Worm (Caenorhabditis elegans) whole organism, young adult: ENCODE data around the gene tgt-2.

Source experiments
- D2030.7 ChIP-seq: fragments of 200-800 bp; sonication (Bioruptor generic); IDR thresholded peaks from 2 replicates; pipeline ENCODE4 v1.3.6; 2022; ENCODE audit warnings: missing genetic modification reagents, missing genetic modification characterization, missing compliant biosample characterization
- F33H1.4 ChIP-seq: fragments of 200-800 bp; sonication (Bioruptor generic); IDR thresholded peaks from 2 replicates; pipeline ENCODE4 v1.3.6; 2022; ENCODE audit warnings: missing genetic modification reagents, missing genetic modification characterization, missing compliant biosample characterization
- F37B4.10 ChIP-seq: fragments of 200-800 bp; sonication (Bioruptor generic); IDR thresholded peaks from 2 replicates; pipeline ENCODE4 v1.3.6; 2022; ENCODE audit warnings: missing genetic modification characterization, missing compliant biosample characterization
- F49E8.2 ChIP-seq: sonication (generic microtip); optimal IDR thresholded peaks from 3 replicates; lab custom pipeline; 2017; ENCODE audit warnings: missing genetic modification characterization, mild to moderate bottlenecking, missing compliant biosample characterization, antibody characterized with exemption, moderate library complexity; ENCODE audit not compliant: insufficient read depth
- K12H6.12 ChIP-seq: fragments of 200-800 bp; sonication (Bioruptor generic); optimal IDR thresholded peaks from 2 replicates; lab custom pipeline; 2018; ENCODE audit warnings: mild to moderate bottlenecking, missing genetic modification characterization, missing compliant biosample characterization
- Y53G8AR.9 ChIP-seq: fragments of 200-800 bp; sonication (Bioruptor generic); conservative IDR thresholded peaks from 2 replicates; pipeline ENCODE4 v1.3.6; 2022; ENCODE audit warnings: missing genetic modification reagents, missing genetic modification characterization, missing compliant biosample characterization
- Y79H2A.3 ChIP-seq: fragments of 200-800 bp; sonication (Bioruptor generic); conservative IDR thresholded peaks from 2 replicates; pipeline ENCODE4 v1.3.6; 2022; ENCODE audit warnings: missing genetic modification reagents, missing genetic modification characterization, missing compliant biosample characterization
- Y95B8A.8 ChIP-seq: fragments of 200-800 bp; sonication (Bioruptor generic); IDR thresholded peaks from 2 replicates; pipeline ENCODE4 v1.3.6; 2022; ENCODE audit warnings: missing genetic modification reagents, missing genetic modification characterization, missing compliant biosample characterization
- akir-1 ChIP-seq: fragments of 200-800 bp; sonication (Bioruptor generic); optimal IDR thresholded peaks from 2 replicates; lab custom pipeline; 2018; ENCODE audit warnings: mild to moderate bottlenecking, missing genetic modification characterization, moderate library complexity, missing compliant biosample characterization
- ama-1 ChIP-seq, 3 experiments: fragments of 150-350 bp in 1 of 3; sonication (generic microtip) in 2 of 3; optimal IDR thresholded peaks; 2 replicates each; lab custom pipeline; 2014 to 2018; ENCODE audit warnings: missing biosample characterization in 2 of 3, missing genetic modification characterization in 2 of 3, missing genetic modification reagents in 2 of 3
- cebp-1 ChIP-seq, 2 experiments: fragments of 200-800 bp in 1 of 2; sonication (Bioruptor generic) in 1 of 2; sonication (generic microtip) in 1 of 2; IDR thresholded peaks in 1 of 2; optimal IDR thresholded peaks in 1 of 2; 2 replicates each; pipeline versions ENCODE4 v1.3.6 to Lab custom; 2017 to 2022; ENCODE audit warnings: missing compliant biosample characterization in 2 of 2, missing genetic modification characterization in 2 of 2, mild to moderate bottlenecking in 1 of 2, missing genetic modification reagents in 1 of 2, moderate library complexity in 1 of 2
- ceh-91 ChIP-seq: fragments of 200-800 bp; sonication (Bioruptor generic); IDR thresholded peaks from 2 replicates; pipeline ENCODE4 v1.3.6; 2022; ENCODE audit warnings: missing genetic modification reagents, missing genetic modification characterization, missing compliant biosample characterization
- chd-7 ChIP-seq: sonication (generic microtip); optimal IDR thresholded peaks from 2 replicates; lab custom pipeline; 2016; ENCODE audit warnings: mild to moderate bottlenecking, missing genetic modification characterization, moderate library complexity, missing compliant biosample characterization
- dox-1 ChIP-seq: fragments of 200-800 bp; sonication (Bioruptor generic); IDR thresholded peaks from 2 replicates; pipeline ENCODE4 v1.3.6; 2022; ENCODE audit warnings: missing genetic modification reagents, missing genetic modification characterization, missing compliant biosample characterization
- dpl-1 ChIP-seq: fragments of 150-350 bp; optimal IDR thresholded peaks from 2 replicates; lab custom pipeline; 2014; ENCODE audit warnings: missing biosample characterization, missing genetic modification reagents, missing genetic modification characterization
- efl-1 ChIP-seq: fragments of 150-350 bp; optimal IDR thresholded peaks from 2 replicates; lab custom pipeline; 2014; ENCODE audit warnings: missing biosample characterization, missing genetic modification reagents, missing genetic modification characterization
- egl-44 ChIP-seq: fragments of 200-800 bp; sonication (Bioruptor generic); IDR thresholded peaks from 2 replicates; pipeline ENCODE4 v1.3.6; 2022; ENCODE audit warnings: missing genetic modification reagents, missing genetic modification characterization, missing compliant biosample characterization
- ets-4 ChIP-seq: fragments of 200-800 bp; sonication (Bioruptor generic); optimal IDR thresholded peaks from 2 replicates; lab custom pipeline; 2018; ENCODE audit warnings: mild to moderate bottlenecking, missing genetic modification characterization, missing compliant biosample characterization
- hmg-1.2 ChIP-seq: fragments of 200-800 bp; sonication (Bioruptor generic); IDR thresholded peaks from 2 replicates; pipeline ENCODE4 v1.3.6; 2022; ENCODE audit warnings: missing genetic modification reagents, missing genetic modification characterization, missing compliant biosample characterization
- hsf-1 ChIP-seq: fragments of 200-800 bp; sonication (Bioruptor generic); IDR thresholded peaks from 2 replicates; pipeline ENCODE4 v1.3.6; 2022; ENCODE audit warnings: missing genetic modification reagents, missing genetic modification characterization, missing compliant biosample characterization
- let-607 ChIP-seq, 2 experiments: fragments of 200-800 bp in 1 of 2; sonication (Bioruptor generic) in 1 of 2; sonication (generic microtip) in 1 of 2; optimal IDR thresholded peaks; 2 replicates each; lab custom pipeline; 2016 to 2018; ENCODE audit warnings: mild to moderate bottlenecking in 2 of 2, missing compliant biosample characterization in 2 of 2, missing genetic modification characterization in 2 of 2, moderate library complexity in 2 of 2, missing genotype in 1 of 2
- lin-26 ChIP-seq: fragments of 200-800 bp; sonication (Bioruptor generic); IDR thresholded peaks from 2 replicates; pipeline ENCODE4 v1.3.6; 2022; ENCODE audit warnings: missing genetic modification reagents, missing genetic modification characterization, missing compliant biosample characterization
- lsl-1 ChIP-seq: fragments of 200-800 bp; sonication (Bioruptor generic); optimal IDR thresholded peaks from 2 replicates; lab custom pipeline; 2018; ENCODE audit warnings: mild to moderate bottlenecking, missing genetic modification characterization, moderate library complexity, missing compliant biosample characterization
- madf-10 ChIP-seq: sonication (generic microtip); optimal IDR thresholded peaks from 2 replicates; lab custom pipeline; 2016; ENCODE audit warnings: mild to moderate bottlenecking, missing genetic modification characterization, missing compliant biosample characterization
- madf-3 ChIP-seq: fragments of 200-800 bp; sonication (Bioruptor generic); IDR thresholded peaks from 2 replicates; pipeline ENCODE4 v1.3.6; 2022; ENCODE audit warnings: missing genetic modification reagents, missing genetic modification characterization, missing compliant biosample characterization
- madf-6 ChIP-seq: fragments of 200-800 bp; sonication (Bioruptor generic); IDR thresholded peaks from 2 replicates; pipeline ENCODE4 v1.3.6; 2022; ENCODE audit warnings: missing genetic modification reagents, missing genetic modification characterization, missing compliant biosample characterization
- madf-8 ChIP-seq: fragments of 200-800 bp; sonication (Bioruptor generic); conservative IDR thresholded peaks from 2 replicates; pipeline ENCODE4 v1.3.6; 2022; ENCODE audit warnings: missing genetic modification reagents, missing genetic modification characterization, missing compliant biosample characterization
- nfya-2 ChIP-seq: fragments of 200-800 bp; sonication (Bioruptor generic); IDR thresholded peaks from 2 replicates; pipeline ENCODE4 v1.3.6; 2022; ENCODE audit warnings: missing genetic modification reagents, missing genetic modification characterization, missing compliant biosample characterization
- nhr-80 ChIP-seq: sonication (generic microtip); optimal IDR thresholded peaks from 2 replicates; lab custom pipeline; 2016; ENCODE audit warnings: missing genetic modification characterization, missing compliant biosample characterization
- pbrm-1 ChIP-seq: fragments of 200-800 bp; sonication (Bioruptor generic); IDR thresholded peaks from 2 replicates; pipeline ENCODE4 v1.3.6; 2022; ENCODE audit warnings: missing genetic modification reagents, missing genetic modification characterization, missing compliant biosample characterization
- rec-8 ChIP-seq, 2 experiments: sonication (generic microtip); optimal IDR thresholded peaks; 2 replicates each; lab custom pipeline; 2016; ENCODE audit warnings: mild to moderate bottlenecking in 2 of 2, missing genetic modification characterization in 2 of 2, missing genetic modification reagents in 2 of 2, missing genotype in 2 of 2, missing biosample characterization in 1 of 2, missing compliant biosample characterization in 1 of 2, moderate library complexity in 1 of 2
- repo-1 ChIP-seq: sonication (generic microtip); optimal IDR thresholded peaks from 2 replicates; lab custom pipeline; 2017; ENCODE audit warnings: mild to moderate bottlenecking, missing genetic modification characterization, missing compliant biosample characterization
- rpc-1 ChIP-seq, 2 experiments: fragments of 150-350 bp in 1 of 2; sonication (generic microtip) in 1 of 2; optimal IDR thresholded peaks; 2 replicates each; lab custom pipeline; 2014 to 2018; ENCODE audit warnings: missing biosample characterization in 1 of 2, missing genetic modification characterization in 1 of 2, missing genetic modification reagents in 1 of 2, missing genotype in 1 of 2
- sea-2 ChIP-seq: fragments of 200-800 bp; sonication (Bioruptor generic); IDR thresholded peaks from 2 replicates; pipeline ENCODE4 v1.3.6; 2022; ENCODE audit warnings: missing genetic modification characterization, missing compliant biosample characterization
- snpc-1.1 ChIP-seq: sonication (generic microtip); optimal IDR thresholded peaks from 2 replicates; lab custom pipeline; 2017; ENCODE audit warnings: missing genetic modification characterization, mild to moderate bottlenecking, missing compliant biosample characterization, antibody characterized with exemption, moderate library complexity, missing genotype, missing genetic modification reagents; ENCODE audit not compliant: insufficient read depth
- snpc-3.4 ChIP-seq: sonication (generic microtip); optimal IDR thresholded peaks from 2 replicates; lab custom pipeline; 2017; ENCODE audit warnings: missing genetic modification characterization, mild to moderate bottlenecking, missing compliant biosample characterization, antibody characterized with exemption, moderate library complexity, missing genotype, missing genetic modification reagents
- somi-1 ChIP-seq: fragments of 200-800 bp; sonication (Bioruptor generic); optimal IDR thresholded peaks from 2 replicates; lab custom pipeline; 2018; ENCODE audit warnings: mild to moderate bottlenecking, missing genetic modification characterization, missing compliant biosample characterization
- tlf-1 ChIP-seq: fragments of 200-800 bp; sonication (Bioruptor generic); optimal IDR thresholded peaks from 2 replicates; lab custom pipeline; 2018; ENCODE audit warnings: mild to moderate bottlenecking, missing genetic modification characterization, missing compliant biosample characterization
- xnd-1 ChIP-seq: sonication (generic microtip); optimal IDR thresholded peaks from 2 replicates; lab custom pipeline; 2016; ENCODE audit warnings: missing genotype, missing genetic modification reagents, missing genetic modification characterization, missing compliant biosample characterization
- zfh-2 ChIP-seq: fragments of 200-800 bp; sonication (Bioruptor generic); conservative IDR thresholded peaks from 2 replicates; pipeline ENCODE4 v1.3.6; 2022; ENCODE audit warnings: missing genetic modification reagents, missing genetic modification characterization, missing compliant biosample characterization
- zim-3 ChIP-seq: sonication (generic microtip); optimal IDR thresholded peaks from 2 replicates; lab custom pipeline; 2017; ENCODE audit warnings: mild to moderate bottlenecking, missing genetic modification characterization, moderate library complexity, missing compliant biosample characterization

Gene tgt-2

DNA sequence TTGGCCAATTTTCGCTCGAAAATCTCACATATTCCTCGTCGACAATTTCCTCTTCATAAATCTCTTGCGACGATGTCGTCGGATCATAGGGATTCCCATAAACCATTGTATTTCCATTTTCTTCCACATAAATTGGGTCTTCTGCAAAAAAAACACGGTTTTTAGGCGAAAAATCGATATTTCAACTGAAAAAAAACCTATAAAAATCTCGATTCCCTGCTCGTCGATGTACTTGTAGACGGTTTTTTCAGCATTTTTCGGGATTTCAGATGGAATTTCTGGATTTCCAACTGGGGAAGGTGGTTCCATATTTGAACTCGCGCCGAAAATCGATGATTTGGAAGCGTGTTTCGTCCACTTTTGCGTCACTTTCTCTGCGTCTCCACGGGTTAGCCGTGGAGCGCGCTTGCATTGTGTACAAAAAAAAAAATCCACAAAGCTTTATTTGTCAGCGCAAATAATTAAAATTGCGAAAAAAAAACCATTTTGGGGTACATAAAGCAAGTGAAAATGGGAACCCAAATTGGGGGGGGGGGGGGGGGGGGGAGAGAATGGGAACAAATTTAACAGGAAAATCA lies 30.6 kb upstream of the tgt-2 start, which contains the start of gene Y39B6A.43 (continued):
- TF ChIP-seq zim-3 (tag; lab: Kevin White, UChicago) = peak; percentile 94
- TF ChIP-seq somi-1 (GFP tag; lab: Kevin White, UChicago) = peak; percentile 87
- peak in 1 of 2 experiments; percentile 75 for TF ChIP-seq rec-8 (tag; optimal IDR thresholded peaks at IDR 0.05; lab: Kevin White, UChicago)
- TF ChIP-seq lin-26 (GFP tag; lab: Robert Waterston, UW) = peak; percentile 85
- TF ChIP-seq xnd-1 = peak; percentile 79
- peak; percentile 86 for TF ChIP-seq hsf-1
- TF ChIP-seq repo-1 (tag; lab: Kevin White, UChicago) = peak; percentile 94
- peak; percentile 99 for TF ChIP-seq Y53G8AR.9
- peak; percentile 83 for TF ChIP-seq cebp-1 (GFP tag; IDR thresholded peaks at IDR 0.05; lab: Robert Waterston, UW)
- peak; percentile 94 for TF ChIP-seq cebp-1 (tag; optimal IDR thresholded peaks at IDR 0.05; lab: Kevin White, UChicago)
- 0 out of 2 replicates have a peak, but pooled peaks have one; percentile 51 for TF ChIP-seq nfya-2 (GFP tag; lab: Robert Waterston, UW)
- TF ChIP-seq akir-1 (GFP tag; lab: Kevin White, UChicago) = no peak
- peak; percentile 97 for TF ChIP-seq chd-7
- TF ChIP-seq madf-10 = peak; percentile 88
- TF ChIP-seq ets-4 (GFP tag; lab: Kevin White, UChicago) = peak; percentile 53
- peak; percentile 93 for TF ChIP-seq hmg-1.2 (GFP tag; lab: Robert Waterston, UW)
- peak; percentile 97 for TF ChIP-seq dpl-1
- TF ChIP-seq tlf-1 (GFP tag; lab: Kevin White, UChicago) = peak; percentile 98
- TF ChIP-seq Y79H2A.3 (GFP tag; lab: Robert Waterston, UW) = peak; percentile 97
- TF ChIP-seq snpc-1.1 (tag; lab: Kevin White, UChicago) = peak; percentile 64
- peak; percentile 99 for TF ChIP-seq dox-1 (GFP tag; lab: Robert Waterston, UW)
- TF ChIP-seq zfh-2 (GFP tag; lab: Robert Waterston, UW) = peak; percentile 88
- no peak for TF ChIP-seq ama-1 (optimal IDR thresholded peaks at IDR 0.05; lab: Kevin White, UChicago)
- TF ChIP-seq ama-1 (GFP tag; optimal IDR thresholded peaks at IDR 0.05; lab: Kevin White, UChicago) = peak in 1 of 2 experiments; percentile 53
- TF ChIP-seq sea-2 (GFP tag; lab: Robert Waterston, UW) = peak; percentile 82; the same call in 1 of the 2 replicates
- TF ChIP-seq egl-44 (GFP tag; lab: Robert Waterston, UW) = peak; percentile 72; the same call in 1 of the 2 replicates
- TF ChIP-seq F37B4.10 = peak; percentile 96
- TF ChIP-seq madf-3 (GFP tag; lab: Robert Waterston, UW) = peak; percentile 97
- peak; percentile 100 for TF ChIP-seq K12H6.12 (tag; lab: Kevin White, UChicago)
- TF ChIP-seq ceh-91 (GFP tag; lab: Robert Waterston, UW) = peak; percentile 94
- peak; percentile 82 to 87 for TF ChIP-seq let-607 (tag; optimal IDR thresholded peaks at IDR 0.05; lab: Kevin White, UChicago)
- TF ChIP-seq Y95B8A.8 (GFP tag; lab: Robert Waterston, UW) = peak; percentile 98

DNA sequence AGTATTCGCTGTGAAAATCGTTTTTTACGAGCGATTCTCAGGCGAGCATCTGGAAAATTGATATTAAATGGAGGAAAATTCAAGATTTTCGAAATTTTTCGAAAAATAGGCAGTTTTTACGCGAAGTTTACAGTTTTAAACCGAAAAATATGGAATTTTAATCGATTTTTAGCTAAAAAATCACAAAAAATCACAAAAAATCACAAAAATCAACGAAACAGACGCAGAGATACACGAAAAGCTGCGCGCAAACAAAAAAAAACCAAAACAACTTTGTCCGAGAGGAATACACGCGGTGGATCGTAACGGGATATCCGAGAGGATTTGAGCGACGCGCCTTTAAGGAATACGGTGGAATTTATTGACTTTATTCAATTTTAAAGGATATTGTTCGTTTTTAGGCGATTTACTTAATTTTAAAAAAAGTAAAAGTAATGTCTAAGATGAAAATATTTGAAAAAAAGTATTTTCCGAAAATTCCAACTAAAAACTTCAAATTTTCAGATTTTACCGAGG lies 28.5 kb upstream of the tgt-2 start, which contains the start of gene Y39B6A.42:
Y39B6A.42 (minus strand) TSS at position 51 of the 516 bp plus-strand sequence.
- TF ChIP-seq rpc-1 (optimal IDR thresholded peaks at IDR 0.05; lab: Kevin White, UChicago) (no peak), rpc-1 (tag; optimal IDR thresholded peaks at IDR 0.05; lab: Kevin White, UChicago) (no peak), F49E8.2 (tag; lab: Kevin White, UChicago) (peak; percentile 55), efl-1 (GFP tag; lab: Kevin White, UChicago) (peak; percentile 34), madf-6 (GFP tag; lab: Robert Waterston, UW) (peak; percentile 87), snpc-3.4 (tag; lab: Kevin White, UChicago) (peak; percentile 60), ceh-91 (GFP tag; lab: Robert Waterston, UW) (peak; percentile 34; the same call in 1 of the 2 replicates), D2030.7 (GFP tag; lab: Robert Waterston, UW) (0 out of 2 replicates have a peak, but pooled peaks have one; percentile 30), xnd-1 (peak; percentile 72), F33H1.4 (peak; percentile 82), pbrm-1 (GFP tag; lab: Robert Waterston, UW) (no peak), nhr-80 (tag; lab: Kevin White, UChicago) (no peak), lsl-1 (peak; percentile 84), madf-8 (GFP tag; lab: Robert Waterston, UW) (peak; percentile 53)
